Worm (Caenorhabditis elegans): ENCODE data around the gene Y32F6A.4.

The Y32F6A.4 gene

DNA sequence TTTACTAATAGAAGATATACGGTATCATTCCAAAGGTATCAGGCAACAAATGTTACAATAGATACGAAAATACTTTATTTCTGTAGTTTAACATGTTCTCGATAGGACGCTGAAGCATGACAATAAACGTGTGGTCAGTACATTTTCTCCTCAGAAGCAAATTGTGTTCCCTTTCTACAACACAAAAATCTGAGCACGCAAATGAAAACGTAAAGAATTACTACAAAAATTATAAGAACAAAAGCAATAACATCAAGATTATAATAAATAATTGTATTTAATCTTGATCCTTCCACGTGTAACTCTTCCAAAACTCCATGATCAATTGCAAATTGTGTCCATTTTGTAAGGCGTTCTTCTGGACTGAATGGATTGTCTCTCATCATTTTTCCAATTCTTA, 54.1 kb downstream of the Y32F6A.4 start:
- TF ChIP-seq lsy-2 (tag; optimal IDR thresholded peaks at IDR 0.05) (no peak), ets-5 (GFP tag; IDR thresholded peaks at IDR 0.05) (no peak), pag-3 (tag; optimal IDR thresholded peaks at IDR 0.05; ENCODE audit: borderline replicate concordance, insufficient read depth) (no peak), zip-4 (GFP tag; optimal IDR thresholded peaks at IDR 0.05) (no peak), mep-1 (tag; optimal IDR thresholded peaks at IDR 0.05) (no peak), jun-1 (tag; optimal IDR thresholded peaks at IDR 0.05) (no peak), sup-37 (GFP tag; optimal IDR thresholded peaks at IDR 0.05) (no peak), ztf-4 (tag; optimal IDR thresholded peaks at IDR 0.05) (no peak), nhr-71 (tag; optimal IDR thresholded peaks at IDR 0.05) (no peak), ztf-11 (tag; optimal IDR thresholded peaks at IDR 0.05) (no peak)

DNA sequence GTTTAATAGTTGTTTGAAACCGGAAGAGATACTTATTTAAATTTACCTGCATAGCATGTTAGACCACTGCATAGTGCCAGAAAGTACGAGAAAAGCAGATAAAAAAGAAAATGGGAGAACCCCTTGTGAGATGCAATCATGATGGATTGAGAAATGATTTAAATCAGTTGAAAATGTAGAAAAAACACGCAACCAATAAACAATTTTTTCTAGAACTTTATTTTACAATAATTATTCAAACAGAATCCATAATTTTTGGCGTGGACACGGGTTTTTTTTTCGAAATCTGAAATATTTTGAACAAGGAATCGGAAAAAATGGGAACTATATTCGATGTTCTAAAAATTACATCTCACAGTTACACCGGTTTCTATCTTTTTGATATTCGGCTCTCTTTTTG, 54.6 kb downstream of the Y32F6A.4 start, which contains the start of gene AC3.12:
AC3.12 (minus strand) TSS at position 101 of the 400 bp plus-strand sequence.
- TF ChIP-seq nhr-85 (tag) (peak; percentile 2), sup-37 (GFP tag; optimal IDR thresholded peaks at IDR 0.05) (no peak)
